Fruit fly (Drosophila melanogaster): ENCODE results near the gene Bin1.

Gene Bin1

dm6 chr3R:16218251-16219030 lies 29.1 kb upstream of the Bin1 start:
- TF ChIP-seq h (optimal IDR thresholded peaks at IDR 0.05) (no peak), Myc (optimal IDR thresholded peaks at IDR 0.05) (no peak), psq (optimal IDR thresholded peaks at IDR 0.05) (no peak), ttk (optimal IDR thresholded peaks at IDR 0.05) (no peak), Sin3A (optimal IDR thresholded peaks at IDR 0.05) (no peak), insv (optimal IDR thresholded peaks at IDR 0.05) (no peak)

- TF ChIP-seq h (optimal IDR thresholded peaks at IDR 0.05) (no peak), ttk (optimal IDR thresholded peaks at IDR 0.05) (no peak), Sin3A (optimal IDR thresholded peaks at IDR 0.05) (no peak), Myc (optimal IDR thresholded peaks at IDR 0.05) (no peak), insv (optimal IDR thresholded peaks at IDR 0.05) (no peak), psq (optimal IDR thresholded peaks at IDR 0.05) (no peak)
Measured at dm6 chr3R:16217368-16217767, 28.0 kb upstream of the Bin1 start.

- no peak for TF ChIP-seq psq (optimal IDR thresholded peaks at IDR 0.05)
- no peak for TF ChIP-seq h (optimal IDR thresholded peaks at IDR 0.05)
- TF ChIP-seq insv (optimal IDR thresholded peaks at IDR 0.05): no peak
- TF ChIP-seq ttk (optimal IDR thresholded peaks at IDR 0.05): no peak
- no peak for TF ChIP-seq Myc (optimal IDR thresholded peaks at IDR 0.05)
- no peak for TF ChIP-seq Sin3A (optimal IDR thresholded peaks at IDR 0.05)
Measured at dm6 chr3R:16215319-16215701, 25.9 kb upstream of the Bin1 start.

dm6 chr3R:16214474-16215318 lies 25.3 kb upstream of the Bin1 start:
- TF ChIP-seq Sin3A (optimal IDR thresholded peaks at IDR 0.05) (no peak), Myc (optimal IDR thresholded peaks at IDR 0.05) (no peak), psq (optimal IDR thresholded peaks at IDR 0.05) (no peak), h (optimal IDR thresholded peaks at IDR 0.05) (no peak), insv (optimal IDR thresholded peaks at IDR 0.05) (no peak), ttk (optimal IDR thresholded peaks at IDR 0.05) (no peak)

- no peak for TF ChIP-seq h (optimal IDR thresholded peaks at IDR 0.05)
- TF ChIP-seq psq (optimal IDR thresholded peaks at IDR 0.05): no peak
- TF ChIP-seq Myc (optimal IDR thresholded peaks at IDR 0.05): no peak
- no peak for TF ChIP-seq ttk (optimal IDR thresholded peaks at IDR 0.05)
- no peak for TF ChIP-seq insv (optimal IDR thresholded peaks at IDR 0.05)
- TF ChIP-seq Sin3A (optimal IDR thresholded peaks at IDR 0.05): no peak
Measured at dm6 chr3R:16213792-16214473, 24.6 kb upstream of the Bin1 start.

dm6 chr3R:16212859-16213708 lies 23.7 kb upstream of the Bin1 start:
- TF ChIP-seq insv (optimal IDR thresholded peaks at IDR 0.05): no peak
- TF ChIP-seq Myc (optimal IDR thresholded peaks at IDR 0.05): no peak
- no peak for TF ChIP-seq h (optimal IDR thresholded peaks at IDR 0.05)
- no peak for TF ChIP-seq psq (optimal IDR thresholded peaks at IDR 0.05)
- no peak for TF ChIP-seq ttk (optimal IDR thresholded peaks at IDR 0.05)
- no peak for TF ChIP-seq Sin3A (optimal IDR thresholded peaks at IDR 0.05)

- TF ChIP-seq psq (optimal IDR thresholded peaks at IDR 0.05): no peak
- TF ChIP-seq insv (optimal IDR thresholded peaks at IDR 0.05): no peak
- TF ChIP-seq h (optimal IDR thresholded peaks at IDR 0.05): no peak
Measured at dm6 chr3R:16211883-16212540, 22.6 kb upstream of the Bin1 start.

dm6 chr3R:16210808-16211578 lies 21.6 kb upstream of the Bin1 start:
- TF ChIP-seq psq (optimal IDR thresholded peaks at IDR 0.05): no peak
- TF ChIP-seq Myc (optimal IDR thresholded peaks at IDR 0.05): no peak

dm6 chr3R:16209714-16210553 lies 20.6 kb upstream of the Bin1 start:
- TF ChIP-seq ttk (optimal IDR thresholded peaks at IDR 0.05): no peak
- TF ChIP-seq psq (optimal IDR thresholded peaks at IDR 0.05): no peak
- no peak for TF ChIP-seq insv (optimal IDR thresholded peaks at IDR 0.05)
- TF ChIP-seq h (optimal IDR thresholded peaks at IDR 0.05): no peak
- TF ChIP-seq Sin3A (optimal IDR thresholded peaks at IDR 0.05): no peak
- no peak for TF ChIP-seq Myc (optimal IDR thresholded peaks at IDR 0.05)

All from Kc167 (cell line).